Worm (Caenorhabditis elegans) whole organism, L3 larva: ENCODE results near the gene ppt-1.

Experiments
- nhr-77 ChIP-seq: fragments of 150-350 bp; optimal IDR thresholded peaks from 2 replicates; lab custom pipeline; 2014; ENCODE audit warnings: missing biosample characterization, missing genetic modification characterization
- zag-1 ChIP-seq: fragments of 150-350 bp; optimal IDR thresholded peaks from 2 replicates; lab custom pipeline; 2014; ENCODE audit warnings: missing biosample characterization, missing genetic modification characterization

DNA sequence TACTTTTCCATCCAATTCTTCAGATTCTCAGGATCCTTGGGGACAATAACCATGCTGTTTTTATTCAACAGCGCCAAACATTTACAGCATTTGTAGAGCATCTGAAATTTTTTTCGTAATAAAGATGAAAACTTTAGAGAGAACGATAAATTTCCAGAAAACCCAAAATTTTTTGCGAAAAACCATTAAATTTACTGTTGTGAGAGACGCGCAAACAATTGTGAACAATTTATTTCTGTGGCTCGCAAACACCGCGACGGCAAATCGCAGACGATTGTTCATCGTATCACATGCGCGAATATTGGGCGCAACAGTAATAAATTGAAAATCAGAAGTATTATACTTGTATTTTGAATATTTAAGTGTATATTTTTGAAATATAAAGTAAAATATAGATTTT is 15.1 kb downstream of the ppt-1 start, which contains the start of gene gon-14:
- TF ChIP-seq nhr-77, result no peak
- no peak for TF ChIP-seq zag-1 (tag; lab: Kevin White, UChicago)
